Worm (Caenorhabditis elegans) whole organism, L2 larva: Measurements from ENCODE around the gene B0218.5.

Experiments used
- C34F6.9 ChIP-seq: fragments of 150-350 bp; optimal IDR thresholded peaks from 2 replicates; lab custom pipeline; 2014; ENCODE audit warnings: missing biosample characterization, missing genetic modification characterization
- R02D3.7 ChIP-seq: fragments of 150-350 bp; optimal IDR thresholded peaks from 2 replicates; lab custom pipeline; 2014; ENCODE audit warnings: missing biosample characterization, missing genetic modification characterization
- Y55F3AM.14 ChIP-seq: fragments of 200-800 bp; sonication (Bioruptor generic); optimal IDR thresholded peaks from 2 replicates; lab custom pipeline; 2018; ENCODE audit warnings: mild to moderate bottlenecking, missing genetic modification characterization, missing compliant biosample characterization
- ZK546.5 ChIP-seq: sonication (generic microtip); optimal IDR thresholded peaks from 2 replicates; lab custom pipeline; 2017; ENCODE audit warnings: missing biosample characterization, missing genetic modification characterization
- alr-1 ChIP-seq: fragments of 150-350 bp; optimal IDR thresholded peaks from 2 replicates; lab custom pipeline; 2014; ENCODE audit warnings: missing biosample characterization, missing genetic modification characterization
- ama-1 ChIP-seq: fragments of 150-350 bp; optimal IDR thresholded peaks from 2 replicates; lab custom pipeline; 2018; ENCODE audit warnings: inconsistent platforms
- ceh-16 ChIP-seq: fragments of 150-350 bp; optimal IDR thresholded peaks from 2 replicates; lab custom pipeline; 2014; ENCODE audit warnings: missing biosample characterization, missing genetic modification characterization
- egl-27 ChIP-seq: sonication (generic microtip); optimal IDR thresholded peaks from 3 replicates; lab custom pipeline; 2017; ENCODE audit warnings: missing biosample characterization, missing genetic modification reagents, missing genetic modification characterization
- elt-1 ChIP-seq: fragments of 150-350 bp; optimal IDR thresholded peaks from 2 replicates; lab custom pipeline; 2014; ENCODE audit warnings: missing biosample characterization, missing genetic modification characterization
- elt-3 ChIP-seq: sonication (generic microtip); optimal IDR thresholded peaks from 2 replicates; lab custom pipeline; 2017; ENCODE audit warnings: missing biosample characterization, missing genetic modification characterization
- fos-1 ChIP-seq: fragments of 150-350 bp; optimal IDR thresholded peaks from 2 replicates; lab custom pipeline; 2014; ENCODE audit warnings: missing biosample characterization, missing genetic modification characterization
- gmeb-1 ChIP-seq: fragments of 150-350 bp; optimal IDR thresholded peaks from 2 replicates; lab custom pipeline; 2014; ENCODE audit warnings: missing biosample characterization, missing genetic modification characterization
- lin-13 ChIP-seq: fragments of 150-350 bp; optimal IDR thresholded peaks from 2 replicates; lab custom pipeline; 2014; ENCODE audit warnings: missing biosample characterization, missing genetic modification reagents, missing genetic modification characterization
- lsy-2 ChIP-seq, 2 experiments: fragments of 150-350 bp in 1 of 2; sonication (generic microtip) in 1 of 2; optimal IDR thresholded peaks; 2 replicates each; lab custom pipeline; 2014 to 2017; ENCODE audit warnings: missing biosample characterization in 2 of 2, missing genetic modification characterization in 2 of 2
- mab-5 ChIP-seq: fragments of 150-350 bp; optimal IDR thresholded peaks from 2 replicates; lab custom pipeline; 2014; ENCODE audit warnings: missing biosample characterization, missing genetic modification characterization
- mdl-1 ChIP-seq, 2 experiments: fragments of 150-350 bp in 1 of 2; sonication (generic microtip) in 1 of 2; optimal IDR thresholded peaks; 2 replicates each; lab custom pipeline; 2017; ENCODE audit warnings: missing biosample characterization in 2 of 2, missing genetic modification characterization in 2 of 2
- nhr-10 ChIP-seq: sonication (generic microtip); optimal IDR thresholded peaks from 2 replicates; lab custom pipeline; 2017; ENCODE audit warnings: missing biosample characterization, missing genetic modification characterization
- nhr-11 ChIP-seq: fragments of 150-350 bp; optimal IDR thresholded peaks from 2 replicates; lab custom pipeline; 2014; ENCODE audit warnings: missing biosample characterization, missing genetic modification characterization
- nhr-12 ChIP-seq: fragments of 150-350 bp; optimal IDR thresholded peaks from 2 replicates; lab custom pipeline; 2014; ENCODE audit warnings: missing biosample characterization, missing genetic modification characterization
- nhr-21 ChIP-seq: fragments of 150-350 bp; optimal IDR thresholded peaks from 2 replicates; lab custom pipeline; 2014; ENCODE audit warnings: missing biosample characterization, missing genetic modification characterization
- nhr-23 ChIP-seq: fragments of 150-350 bp; optimal IDR thresholded peaks from 2 replicates; lab custom pipeline; 2014; ENCODE audit warnings: missing biosample characterization, missing genetic modification reagents, missing genetic modification characterization
- nhr-237 ChIP-seq: fragments of 150-350 bp; optimal IDR thresholded peaks from 2 replicates; lab custom pipeline; 2014; ENCODE audit warnings: missing biosample characterization, missing genetic modification characterization
- nhr-6 ChIP-seq: fragments of 150-350 bp; optimal IDR thresholded peaks from 2 replicates; lab custom pipeline; 2014; ENCODE audit warnings: missing biosample characterization, missing genetic modification characterization
- nhr-77 ChIP-seq: fragments of 150-350 bp; optimal IDR thresholded peaks from 2 replicates; lab custom pipeline; 2014; ENCODE audit warnings: missing biosample characterization, missing genetic modification characterization
- peb-1 ChIP-seq: fragments of 150-350 bp; optimal IDR thresholded peaks from 2 replicates; lab custom pipeline; 2014; ENCODE audit warnings: missing biosample characterization, missing genetic modification characterization
- sem-4 ChIP-seq: fragments of 150-350 bp; optimal IDR thresholded peaks from 2 replicates; lab custom pipeline; 2014; ENCODE audit warnings: missing biosample characterization, missing genetic modification reagents, missing genetic modification characterization
- sma-3 ChIP-seq: sonication (generic microtip); optimal IDR thresholded peaks from 2 replicates; lab custom pipeline; 2016; ENCODE audit warnings: missing genetic modification reagents, missing genetic modification characterization, missing compliant biosample characterization
- sma-9 ChIP-seq, 2 experiments: fragments of 150-350 bp in 1 of 2; sonication (generic microtip) in 1 of 2; optimal IDR thresholded peaks; 2 replicates each; lab custom pipeline; 2014 to 2016; ENCODE audit warnings: missing genetic modification characterization in 2 of 2, mild to moderate bottlenecking in 1 of 2, missing biosample characterization in 1 of 2, missing compliant biosample characterization in 1 of 2, missing genetic modification reagents in 1 of 2, moderate library complexity in 1 of 2
- snpc-4 ChIP-seq: fragments of 150-350 bp; optimal IDR thresholded peaks from 2 replicates; lab custom pipeline; 2014; ENCODE audit warnings: missing biosample characterization, missing genetic modification characterization
- unc-55 ChIP-seq: fragments of 150-350 bp; sonication (generic microtip); optimal IDR thresholded peaks from 3 replicates; lab custom pipeline; 2014; ENCODE audit warnings: missing biosample characterization, missing genetic modification reagents, missing genetic modification characterization
- ztf-1 ChIP-seq: fragments of 200-800 bp; sonication (Bioruptor generic); conservative IDR thresholded peaks from 2 replicates; pipeline ENCODE4 v1.3.6; 2022; ENCODE audit warnings: missing genetic modification characterization, missing compliant biosample characterization
- ztf-11 ChIP-seq: sonication (generic microtip); optimal IDR thresholded peaks from 2 replicates; lab custom pipeline; 2017; ENCODE audit warnings: missing biosample characterization, missing genetic modification characterization

B0218.5 gene

ce11 chrIV:8157161-8157560 is at the start of gene B0218.5:
TSS of gene B0218.5 (minus strand) at chrIV:8157261.
- TF ChIP-seq sma-3 (GFP tag; lab: Kevin White, UChicago) (no peak), nhr-10 (no peak), nhr-12 (tag; lab: Kevin White, UChicago) (no peak), gmeb-1 (tag; lab: Kevin White, UChicago) (no peak), mdl-1 (tag; optimal IDR thresholded peaks at IDR 0.05; lab: Kevin White, UChicago) (no peak), ceh-16 (tag; lab: Kevin White, UChicago) (no peak), nhr-6 (tag; lab: Kevin White, UChicago) (no peak), unc-55 (GFP tag; lab: Kevin White, UChicago) (no peak), elt-1 (no peak), nhr-11 (tag; lab: Kevin White, UChicago) (no peak)
- TF ChIP-seq, all 48 proteins: peak for 0

ce11 chrIV:8206314-8206713 is 49.3 kb upstream of the B0218.5 start, which contains the start of gene svh-1:
TSS of gene svh-1 (plus strand) at chrIV:8206614.
- no peak for TF ChIP-seq sma-3 (GFP tag; lab: Kevin White, UChicago)
- no peak for TF ChIP-seq nhr-10
- TF ChIP-seq lsy-2 (tag; optimal IDR thresholded peaks at IDR 0.05; lab: Kevin White, UChicago) = no peak
- no peak for TF ChIP-seq nhr-11 (tag; lab: Kevin White, UChicago)
- no peak for TF ChIP-seq ama-1
- no peak for TF ChIP-seq peb-1 (tag; lab: Kevin White, UChicago)
- no peak for TF ChIP-seq ZK546.5 (tag; lab: Kevin White, UChicago)
- TF ChIP-seq egl-27 = no peak
- no peak for TF ChIP-seq mab-5
- TF ChIP-seq nhr-237 (tag; lab: Kevin White, UChicago) = no peak
- no peak for TF ChIP-seq R02D3.7 (tag; lab: Kevin White, UChicago)
- TF ChIP-seq mdl-1 (tag; optimal IDR thresholded peaks at IDR 0.05; lab: Kevin White, UChicago) = no peak
- no peak for TF ChIP-seq ztf-11 (tag; lab: Kevin White, UChicago)
- TF ChIP-seq nhr-77 = no peak
- TF ChIP-seq nhr-12 (tag; lab: Kevin White, UChicago) = no peak

ce11 chrIV:8205272-8206098 is 48.4 kb upstream of the B0218.5 start, which contains the start of gene hgrs-1:
TSS of gene hgrs-1 (minus strand) at chrIV:8206048.
- TF ChIP-seq ceh-16 (tag; lab: Kevin White, UChicago) (no peak), nhr-23 (tag; lab: Kevin White, UChicago) (no peak), ZK546.5 (tag; lab: Kevin White, UChicago) (no peak), unc-55 (GFP tag; lab: Kevin White, UChicago) (no peak), peb-1 (tag; lab: Kevin White, UChicago) (no peak), ztf-11 (tag; lab: Kevin White, UChicago) (no peak), nhr-12 (tag; lab: Kevin White, UChicago) (no peak), sem-4 (tag; lab: Kevin White, UChicago) (no peak), sma-9 (GFP tag; optimal IDR thresholded peaks at IDR 0.05; lab: Kevin White, UChicago) (no peak), sma-9 (tag; optimal IDR thresholded peaks at IDR 0.05; lab: Kevin White, UChicago) (no peak), lin-13 (GFP tag; lab: Kevin White, UChicago) (no peak), R02D3.7 (tag; lab: Kevin White, UChicago) (no peak), Y55F3AM.14 (no peak), elt-3 (tag; lab: Kevin White, UChicago) (no peak), C34F6.9 (tag; lab: Kevin White, UChicago) (peak; percentile 46), nhr-6 (tag; lab: Kevin White, UChicago) (no peak), fos-1 (peak; percentile 43)

- TF ChIP-seq elt-1 (no peak), ceh-16 (tag; lab: Kevin White, UChicago) (no peak), Y55F3AM.14 (no peak), ztf-1 (no peak), nhr-21 (tag; lab: Kevin White, UChicago) (no peak), alr-1 (tag; lab: Kevin White, UChicago) (no peak), nhr-12 (tag; lab: Kevin White, UChicago) (no peak), unc-55 (GFP tag; lab: Kevin White, UChicago) (no peak), sma-9 (GFP tag; optimal IDR thresholded peaks at IDR 0.05; lab: Kevin White, UChicago) (no peak), sma-9 (tag; optimal IDR thresholded peaks at IDR 0.05; lab: Kevin White, UChicago) (no peak), mab-5 (no peak), snpc-4 (tag; lab: Kevin White, UChicago) (no peak), nhr-23 (tag; lab: Kevin White, UChicago) (no peak), lin-13 (GFP tag; lab: Kevin White, UChicago) (no peak)
These were observed 46.5 kb upstream of the B0218.5 start for ce11 chrIV:8203555-8203954.
